Worm (Caenorhabditis elegans) whole organism, early embryonic: Measurements from ENCODE around the gene F56C3.8.
"Not testable (repeated sequence)": the region's sequence is repeated elsewhere in the genome, so short reads cannot be mapped to it uniquely, and the experiment has no call there.

ENCODE experiments used
- B0310.2 ChIP-seq: sonication (generic microtip); optimal IDR thresholded peaks from 2 replicates; lab custom pipeline; 2016; ENCODE audit warnings: mild to moderate bottlenecking, missing genetic modification characterization, missing compliant biosample characterization
- F13C5.2 ChIP-seq: sonication (generic microtip); optimal IDR thresholded peaks from 2 replicates; lab custom pipeline; 2017; ENCODE audit warnings: mild to moderate bottlenecking, missing genetic modification characterization, inconsistent platforms, missing compliant biosample characterization
- aly-1 ChIP-seq: sonication (generic microtip); optimal IDR thresholded peaks from 2 replicates; lab custom pipeline; 2016; ENCODE audit warnings: missing genetic modification characterization, missing compliant biosample characterization
- ama-1 ChIP-seq: fragments of 150-350 bp; optimal IDR thresholded peaks from 2 replicates; lab custom pipeline; 2014
- ceh-13 ChIP-seq: fragments of 200-800 bp; sonication (Bioruptor generic); optimal IDR thresholded peaks from 2 replicates; lab custom pipeline; 2018; ENCODE audit warnings: mild to moderate bottlenecking, missing genetic modification characterization, missing compliant biosample characterization
- ceh-36 ChIP-seq: sonication (generic microtip); optimal IDR thresholded peaks from 2 replicates; lab custom pipeline; 2016; ENCODE audit warnings: missing genetic modification characterization, inconsistent platforms, missing compliant biosample characterization
- ets-7 ChIP-seq: sonication (generic microtip); optimal IDR thresholded peaks from 2 replicates; lab custom pipeline; 2016; ENCODE audit warnings: missing genotype, missing genetic modification characterization, missing compliant biosample characterization
- flt-1 ChIP-seq: fragments of 200-800 bp; sonication (Bioruptor generic); IDR thresholded peaks from 2 replicates; pipeline ENCODE4 v1.3.6; 2022; ENCODE audit warnings: missing genetic modification characterization, missing compliant biosample characterization
- hmbx-1 ChIP-seq: sonication (generic microtip); optimal IDR thresholded peaks from 2 replicates; lab custom pipeline; 2016; ENCODE audit warnings: mild to moderate bottlenecking, missing genetic modification characterization, missing compliant biosample characterization
- hmg-4 ChIP-seq: fragments of 200-800 bp; sonication (Bioruptor generic); optimal IDR thresholded peaks from 2 replicates; lab custom pipeline; 2018; ENCODE audit warnings: mild to moderate bottlenecking, missing genetic modification characterization, missing compliant biosample characterization
- hnd-1 ChIP-seq: sonication (generic microtip); optimal IDR thresholded peaks from 2 replicates; lab custom pipeline; 2016; ENCODE audit warnings: missing genetic modification characterization, missing compliant biosample characterization
- pes-1 ChIP-seq: fragments of 200-800 bp; sonication (Bioruptor generic); IDR thresholded peaks from 2 replicates; pipeline ENCODE4 v1.3.6; 2022; ENCODE audit warnings: missing genetic modification reagents, missing genetic modification characterization, missing compliant biosample characterization
- scrt-1 ChIP-seq: fragments of 200-800 bp; sonication (Bioruptor generic); IDR thresholded peaks from 2 replicates; pipeline ENCODE4 v1.3.6; 2022; ENCODE audit warnings: missing genetic modification characterization, missing compliant biosample characterization
- sea-1 ChIP-seq: fragments of 200-800 bp; sonication (Bioruptor generic); conservative IDR thresholded peaks from 2 replicates; pipeline ENCODE4 v1.3.6; 2022; ENCODE audit warnings: missing genetic modification characterization, missing compliant biosample characterization
- tbx-11 ChIP-seq: fragments of 200-800 bp; sonication (Bioruptor generic); IDR thresholded peaks from 2 replicates; pipeline ENCODE4 v1.3.6; 2022; ENCODE audit warnings: missing genetic modification characterization, missing compliant biosample characterization
- tbx-37 ChIP-seq: fragments of 200-800 bp; sonication (Bioruptor generic); conservative IDR thresholded peaks from 2 replicates; pipeline ENCODE4 v1.3.6; 2022; ENCODE audit warnings: missing genetic modification reagents, missing genetic modification characterization, missing compliant biosample characterization
- tra-4 ChIP-seq: sonication (generic microtip); optimal IDR thresholded peaks from 2 replicates; lab custom pipeline; 2017; ENCODE audit warnings: missing genetic modification characterization, missing compliant biosample characterization

Gene F56C3.8

DNA sequence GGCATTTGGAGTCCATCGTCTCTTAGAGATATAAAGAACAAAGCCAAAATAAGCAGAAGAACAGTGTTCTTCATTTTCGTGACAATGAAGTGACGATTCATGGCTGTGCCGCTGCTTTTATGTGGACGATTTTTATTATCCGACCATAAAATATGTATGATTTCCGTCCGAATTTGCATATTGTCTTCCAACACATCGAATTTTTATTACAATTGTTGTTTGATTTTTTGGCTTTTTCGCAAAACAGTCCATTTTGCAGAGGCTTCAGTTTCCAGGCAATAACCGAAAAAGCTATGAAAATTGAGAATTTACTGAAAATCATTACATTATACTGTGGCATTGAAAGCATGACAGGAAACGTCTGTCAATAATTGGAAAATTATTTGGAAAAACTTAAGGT lies at the start of gene F56C3.8:
F56C3.8 (minus strand) TSS at position 101 of the 400 bp plus-strand sequence.
- TF ChIP-seq F13C5.2 (tag; lab: Kevin White, UChicago) (no peak), flt-1 (GFP tag; lab: Robert Waterston, UW) (no peak), scrt-1 (GFP tag; lab: Robert Waterston, UW) (no peak), ets-7 (tag; lab: Kevin White, UChicago) (no peak), hmg-4 (GFP tag; lab: Kevin White, UChicago) (no peak), sea-1 (GFP tag; lab: Robert Waterston, UW) (no peak), ceh-13 (GFP tag; lab: Kevin White, UChicago) (no peak)

DNA sequence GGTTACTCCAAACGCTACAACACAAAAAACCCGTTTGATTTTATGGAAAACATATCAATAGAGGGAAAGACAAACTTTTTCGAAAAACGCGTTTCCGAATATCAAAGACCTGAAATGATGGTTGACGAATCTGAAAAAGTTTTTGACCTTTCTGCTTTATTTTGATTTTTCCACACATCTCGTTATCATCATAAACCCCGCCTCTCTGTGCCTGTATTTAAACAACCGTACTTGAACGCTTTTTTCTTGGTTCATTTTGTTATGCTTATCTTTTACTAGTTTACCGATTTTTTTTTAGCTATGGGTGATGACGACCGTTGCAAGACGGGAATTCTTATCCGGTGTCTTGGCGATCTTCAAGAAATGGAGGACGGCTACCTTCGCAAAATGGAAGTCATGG lies 46.3 kb upstream of the F56C3.8 start, which contains the start of gene F19G12.1:
F19G12.1 (plus strand) TSS at position 301 of the 400 bp plus-strand sequence.
- TF ChIP-seq hmg-4 (GFP tag; lab: Kevin White, UChicago); B0310.2 (tag; lab: Kevin White, UChicago); F13C5.2 (tag; lab: Kevin White, UChicago): not testable (repeated sequence)

DNA sequence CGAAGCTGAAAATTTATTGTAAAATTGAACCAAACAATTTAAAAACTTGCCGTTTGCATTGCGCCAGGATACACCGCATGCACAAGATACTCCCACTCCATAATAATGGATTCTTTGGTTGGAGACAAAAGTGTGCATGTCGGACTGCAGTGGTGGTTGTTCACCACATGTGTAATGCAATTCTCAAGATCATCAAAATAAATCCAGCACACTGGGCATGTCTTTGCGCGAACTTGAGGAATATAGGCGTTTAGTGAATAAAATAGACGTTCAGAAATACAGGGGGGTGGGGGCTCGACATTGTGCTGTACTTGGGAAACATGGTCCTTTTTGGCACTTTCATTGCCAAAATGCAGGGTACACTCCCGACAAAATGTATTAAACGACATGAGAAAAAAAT lies 42.0 kb upstream of the F56C3.8 start, which contains the start of gene F19G12.11:
F19G12.11 (minus strand) TSS at position 101 of the 400 bp plus-strand sequence.
- TF ChIP-seq flt-1 (GFP tag; lab: Robert Waterston, UW) (no peak), tbx-37 (GFP tag; lab: Robert Waterston, UW) (no peak), tra-4 (tag; lab: Kevin White, UChicago) (no peak), F13C5.2 (tag; lab: Kevin White, UChicago) (no peak), tbx-11 (no peak), aly-1 (tag; lab: Kevin White, UChicago) (no peak), hmbx-1 (no peak), ceh-13 (GFP tag; lab: Kevin White, UChicago) (no peak), ama-1 (lab: Kevin White, UChicago) (no peak)

DNA sequence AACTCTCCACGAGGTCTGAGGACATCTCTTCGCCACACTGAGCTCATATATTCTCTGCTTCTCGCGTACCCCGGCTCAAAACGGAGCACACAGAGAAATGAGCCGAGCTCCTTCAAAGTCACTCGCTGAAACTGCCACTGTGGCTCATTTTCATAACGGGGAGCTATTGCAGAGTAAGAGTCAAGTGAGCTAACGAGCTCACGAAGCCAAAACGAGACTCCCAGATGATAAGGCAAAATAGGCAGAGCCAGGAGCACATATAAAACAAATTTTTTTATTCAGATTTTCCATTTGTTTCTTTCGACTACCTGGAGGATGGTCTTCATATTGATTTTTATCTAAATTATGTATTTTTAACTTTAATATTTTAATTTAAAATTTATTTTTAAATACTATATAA lies 40.1 kb upstream of the F56C3.8 start, which contains the start of gene F19G12.3:
F19G12.3 (plus strand) TSS at position 301 of the 400 bp plus-strand sequence.
- TF ChIP-seq ama-1 (lab: Kevin White, UChicago) (no peak), hmg-4 (GFP tag; lab: Kevin White, UChicago) (no peak), F13C5.2 (tag; lab: Kevin White, UChicago) (no peak), B0310.2 (tag; lab: Kevin White, UChicago) (no peak), ceh-13 (GFP tag; lab: Kevin White, UChicago) (no peak), aly-1 (tag; lab: Kevin White, UChicago) (no peak), hmbx-1 (no peak), pes-1 (GFP tag; lab: Robert Waterston, UW) (no peak)

DNA sequence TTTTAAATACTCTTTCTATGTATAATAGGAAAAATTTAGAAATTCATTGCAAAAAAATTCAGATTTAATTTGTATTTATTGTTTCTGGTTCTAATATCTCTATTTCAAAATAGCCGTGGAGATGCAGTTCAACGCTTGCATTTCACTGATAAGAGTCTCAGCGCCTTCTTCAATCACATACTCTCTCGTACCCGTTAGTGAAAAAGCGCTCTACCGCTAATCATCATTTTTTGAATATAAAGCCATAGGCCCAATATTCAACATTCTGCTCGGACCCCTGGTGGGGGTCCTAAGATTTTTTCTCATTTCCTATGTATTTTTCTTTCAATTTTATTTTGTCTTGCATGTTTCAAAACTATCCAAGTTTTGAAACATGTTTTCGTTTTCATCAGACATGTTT lies 36.1 kb upstream of the F56C3.8 start:
- no peak for TF ChIP-seq tra-4 (tag; lab: Kevin White, UChicago)
- TF ChIP-seq F13C5.2 (tag; lab: Kevin White, UChicago): no peak
- no peak for TF ChIP-seq tbx-11
- TF ChIP-seq ets-7 (tag; lab: Kevin White, UChicago): no peak

DNA sequence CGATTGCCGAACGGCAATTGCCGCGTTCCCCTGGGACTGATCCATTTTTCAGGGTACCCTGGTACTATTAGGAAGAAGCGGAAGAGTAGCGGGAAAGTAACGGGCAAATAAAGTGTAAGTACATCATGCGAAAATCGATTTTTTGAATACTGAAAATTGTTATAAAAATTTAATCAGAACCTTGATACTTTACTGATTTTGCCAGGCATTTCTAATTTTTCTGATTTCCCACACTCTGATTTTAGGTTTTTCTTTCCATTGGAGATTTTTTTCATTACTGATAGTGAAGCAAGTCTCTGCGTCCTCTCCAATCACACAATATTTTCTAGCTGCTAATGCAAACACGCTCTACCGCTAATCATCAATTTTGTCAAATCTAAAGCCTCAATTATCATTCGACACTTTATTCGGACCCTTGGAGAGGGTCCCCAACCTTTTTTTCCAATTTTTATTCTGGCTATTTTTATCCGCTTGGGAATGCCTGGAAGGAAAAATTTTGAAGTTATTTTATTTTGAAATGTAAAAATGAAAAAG lies 34.8 kb upstream of the F56C3.8 start, which contains the start of gene F19G12.9:
F19G12.9 (plus strand) TSS at position 51 of the 534 bp plus-strand sequence.
- TF ChIP-seq tbx-11 (no peak), ama-1 (lab: Kevin White, UChicago) (no peak), hnd-1 (no peak), hmg-4 (GFP tag; lab: Kevin White, UChicago) (no peak), hmbx-1 (no peak), scrt-1 (GFP tag; lab: Robert Waterston, UW) (no peak), ets-7 (tag; lab: Kevin White, UChicago) (no peak), ceh-13 (GFP tag; lab: Kevin White, UChicago) (no peak), flt-1 (GFP tag; lab: Robert Waterston, UW) (no peak)

DNA sequence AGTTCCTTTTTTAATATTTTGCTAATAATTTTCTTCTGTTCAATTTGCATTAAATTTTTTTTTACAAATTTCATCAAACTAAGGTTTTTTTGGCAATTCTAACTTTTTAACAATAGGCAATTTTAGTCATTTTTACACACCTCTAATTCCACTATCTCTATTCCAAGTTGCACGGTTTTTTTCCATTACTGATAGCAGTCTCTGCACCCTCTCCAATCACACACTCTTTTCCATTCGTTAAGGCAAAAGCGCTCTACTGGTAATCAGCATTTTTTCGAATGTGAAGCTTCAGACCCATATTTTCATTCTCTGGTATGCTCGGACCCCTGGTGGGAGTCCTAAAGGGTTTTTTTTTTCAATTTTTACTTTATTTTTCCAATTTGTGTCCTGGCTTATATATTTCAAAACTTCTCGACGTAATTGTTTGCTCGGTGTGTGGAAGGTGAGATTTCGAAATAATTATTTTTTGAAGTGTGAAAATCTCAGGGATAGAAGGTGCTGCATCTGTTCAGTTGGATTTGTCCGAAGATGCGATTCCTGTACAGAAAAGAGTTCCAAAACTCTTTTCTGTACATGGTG lies 32.4 kb upstream of the F56C3.8 start, which contains the start of the genes F19G12.4 and F19G12.8:
F19G12.4 (plus strand) TSS at position 529 of the 579 bp plus-strand sequence.
F19G12.8 (plus strand) TSS at position 545 of the 579 bp plus-strand sequence.
- TF ChIP-seq flt-1 (GFP tag; lab: Robert Waterston, UW): no peak
- TF ChIP-seq ceh-13 (GFP tag; lab: Kevin White, UChicago): no peak
- no peak for TF ChIP-seq tbx-11
- no peak for TF ChIP-seq hnd-1
- no peak for TF ChIP-seq ets-7 (tag; lab: Kevin White, UChicago)
- TF ChIP-seq hmg-4 (GFP tag; lab: Kevin White, UChicago): no peak
- TF ChIP-seq hmbx-1: no peak
- no peak for TF ChIP-seq ama-1 (lab: Kevin White, UChicago)
- TF ChIP-seq tbx-37 (GFP tag; lab: Robert Waterston, UW): no peak
- TF ChIP-seq F13C5.2 (tag; lab: Kevin White, UChicago): no peak
- no peak for TF ChIP-seq aly-1 (tag; lab: Kevin White, UChicago)
- no peak for TF ChIP-seq tra-4 (tag; lab: Kevin White, UChicago)
- TF ChIP-seq pes-1 (GFP tag; lab: Robert Waterston, UW): no peak
- no peak for TF ChIP-seq sea-1 (GFP tag; lab: Robert Waterston, UW)
- TF ChIP-seq B0310.2 (tag; lab: Kevin White, UChicago): no peak
- TF ChIP-seq scrt-1 (GFP tag; lab: Robert Waterston, UW): no peak
- no peak for TF ChIP-seq ceh-36 (tag; lab: Kevin White, UChicago)
